Fruit fly (Drosophila melanogaster): Measurements from ENCODE around the gene CG8034.
A peak's percentile ranks its signal among the peaks of the same experiment; 100 is the strongest.

The CG8034 gene

DNA sequence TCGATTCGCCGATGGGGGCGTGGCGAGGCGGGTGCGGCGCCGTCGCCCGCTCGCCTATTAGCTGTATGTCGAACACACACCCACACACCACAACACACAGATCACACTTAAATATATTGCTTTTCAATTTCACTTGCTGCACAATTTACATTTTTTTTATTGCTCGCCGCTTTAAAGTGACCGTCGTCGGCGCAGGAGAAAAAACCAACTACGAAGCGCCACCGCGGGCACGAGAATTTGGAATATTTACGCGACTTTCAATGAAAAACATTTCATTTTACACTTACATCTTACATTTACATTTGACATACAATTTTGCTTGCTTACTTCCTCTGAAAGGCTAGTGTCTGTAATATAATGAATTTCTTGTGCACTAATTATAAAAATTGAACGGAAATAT lies 36.9 kb downstream of the CG8034 start, which contains the start of gene rictor:
Gene rictor (minus strand): TSS at position 170 of the 400 bp plus-strand sequence.
- TF ChIP-seq CG12768 (GFP tag; optimal IDR thresholded peaks at IDR 0.05), result no peak
- TF ChIP-seq Hr96 (GFP tag; optimal IDR thresholded peaks at IDR 0.05), result no peak
- no peak for TF ChIP-seq CG7101 (tag; optimal IDR thresholded peaks at IDR 0.05)
- TF ChIP-seq CG5204 (GFP tag; optimal IDR thresholded peaks at IDR 0.05), result no peak
- TF ChIP-seq CG14711 (tag; optimal IDR thresholded peaks at IDR 0.05), result no peak
- TF ChIP-seq cic (GFP tag; optimal IDR thresholded peaks at IDR 0.05), result no peak
- TF ChIP-seq ovo (GFP tag; optimal IDR thresholded peaks at IDR 0.05), result no peak
- TF ChIP-seq CG11617 (GFP tag; optimal IDR thresholded peaks at IDR 0.05), result no peak
- TF ChIP-seq Crg-1 (GFP tag; optimal IDR thresholded peaks at IDR 0.05), result no peak

DNA sequence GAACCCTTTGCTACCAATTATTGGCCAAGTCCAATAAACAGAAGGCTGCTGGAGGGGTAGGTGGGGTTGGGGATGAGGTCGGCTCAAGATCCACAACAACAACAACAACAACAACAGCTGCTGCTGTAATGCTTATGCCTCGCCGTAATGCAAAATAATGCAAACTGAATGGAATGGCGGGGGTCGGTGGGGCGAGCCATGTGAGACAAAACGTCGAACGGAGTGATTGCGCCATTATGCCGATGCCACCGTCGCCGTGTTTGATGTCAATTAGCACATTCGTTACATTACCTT lies 37.3 kb downstream of the CG8034 start:
- peak; percentile 48 for TF ChIP-seq ovo (GFP tag; optimal IDR thresholded peaks at IDR 0.05)
- TF ChIP-seq Crg-1 (GFP tag; optimal IDR thresholded peaks at IDR 0.05), result no peak
- no peak for TF ChIP-seq Clk (GFP tag; optimal IDR thresholded peaks at IDR 0.05)
- no peak for TF ChIP-seq Hr96 (GFP tag; optimal IDR thresholded peaks at IDR 0.05)
- TF ChIP-seq CG12768 (GFP tag; optimal IDR thresholded peaks at IDR 0.05), result no peak
- TF ChIP-seq Mnt (GFP tag; optimal IDR thresholded peaks at IDR 0.05), result peak; percentile 30
- peak; percentile 46 for TF ChIP-seq tj (GFP tag; optimal IDR thresholded peaks at IDR 0.05)
- TF ChIP-seq pad (GFP tag; optimal IDR thresholded peaks at IDR 0.05), result no peak

DNA sequence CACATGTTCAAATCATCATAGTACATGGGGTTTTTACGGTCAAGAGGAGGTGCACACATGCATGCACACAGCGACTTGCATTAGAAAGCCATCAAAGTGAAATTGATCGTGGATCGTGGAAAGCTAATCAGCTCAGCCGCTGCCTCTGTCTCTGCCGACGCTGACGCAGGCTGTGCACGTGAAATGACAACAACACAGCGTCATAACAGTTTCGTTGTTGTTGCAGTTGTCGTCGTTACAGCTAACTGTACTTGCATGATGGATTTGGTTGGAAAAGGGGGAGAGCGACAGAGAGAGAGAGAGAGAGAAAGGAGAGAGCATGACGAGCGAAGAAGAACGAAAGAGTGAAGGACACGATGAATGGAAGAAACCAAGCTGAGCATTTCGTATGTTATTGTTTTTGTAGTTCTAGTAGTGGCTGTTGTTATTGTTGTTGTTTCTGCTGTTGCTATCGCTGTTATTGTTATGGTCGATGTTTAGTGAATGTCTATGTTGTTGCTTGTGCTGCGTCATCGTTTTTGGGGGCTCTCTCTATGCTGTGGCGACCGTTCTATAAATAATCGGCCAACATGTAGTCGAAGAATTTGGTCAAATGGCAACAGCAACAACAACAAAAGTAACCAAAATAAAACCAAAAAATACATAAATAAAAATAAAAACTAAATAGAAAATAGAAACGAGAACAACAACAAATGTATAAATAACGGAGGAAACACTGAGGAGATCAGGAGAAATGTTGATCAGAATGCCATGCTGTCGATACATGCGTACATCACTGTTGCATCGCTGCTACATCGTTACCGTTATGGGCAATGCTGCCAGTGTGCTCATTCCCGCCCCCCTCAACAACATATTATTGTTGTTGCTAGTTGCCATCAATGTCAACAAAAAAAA lies 37.9 kb downstream of the CG8034 start:
- no peak for TF ChIP-seq Crg-1 (GFP tag; optimal IDR thresholded peaks at IDR 0.05)
- no peak for TF ChIP-seq CG5204 (GFP tag; optimal IDR thresholded peaks at IDR 0.05)
- peak; percentile 29 for TF ChIP-seq tj (GFP tag; optimal IDR thresholded peaks at IDR 0.05)
- peak; percentile 29 for TF ChIP-seq Mnt (GFP tag; optimal IDR thresholded peaks at IDR 0.05)
- TF ChIP-seq ovo (GFP tag; optimal IDR thresholded peaks at IDR 0.05), result peak; percentile 99
- peak; percentile 91 for TF ChIP-seq pad (GFP tag; optimal IDR thresholded peaks at IDR 0.05)
- TF ChIP-seq Clk (GFP tag; optimal IDR thresholded peaks at IDR 0.05), result no peak
- TF ChIP-seq CG11617 (GFP tag; optimal IDR thresholded peaks at IDR 0.05), result no peak
- TF ChIP-seq toe (GFP tag; optimal IDR thresholded peaks at IDR 0.05), result no peak
- peak; percentile 35 for TF ChIP-seq cic (GFP tag; optimal IDR thresholded peaks at IDR 0.05)
- no peak for TF ChIP-seq bab1 (GFP tag; optimal IDR thresholded peaks at IDR 0.05)
- TF ChIP-seq cnc (optimal IDR thresholded peaks at IDR 0.05), result peak; percentile 28 to 61

DNA sequence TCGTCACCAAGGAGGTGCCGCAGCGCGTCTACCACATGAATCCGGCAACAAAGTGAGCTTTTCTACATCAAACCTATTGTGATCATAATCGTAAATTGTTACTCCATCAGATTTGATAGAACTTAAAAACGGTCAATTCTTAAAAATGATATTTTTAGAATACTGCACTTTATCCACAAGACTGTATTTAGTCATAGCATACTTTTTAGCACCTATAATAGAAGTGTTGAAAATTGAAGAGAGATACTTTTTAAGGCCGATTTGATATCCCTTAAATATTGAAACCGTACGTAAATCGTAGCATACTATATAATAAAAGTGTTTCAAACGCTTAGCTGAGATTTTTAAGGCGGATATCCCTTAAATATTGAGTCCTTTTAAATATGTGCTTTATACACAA lies 47.8 kb downstream of the CG8034 start:
- TF ChIP-seq tj (GFP tag; optimal IDR thresholded peaks at IDR 0.05), result no peak
- TF ChIP-seq Crg-1 (GFP tag; optimal IDR thresholded peaks at IDR 0.05), result no peak
- TF ChIP-seq CG11617 (GFP tag; optimal IDR thresholded peaks at IDR 0.05), result no peak
- no peak for TF ChIP-seq CG1620 (GFP tag; optimal IDR thresholded peaks at IDR 0.05)
- TF ChIP-seq Hr96 (GFP tag; optimal IDR thresholded peaks at IDR 0.05), result no peak
- TF ChIP-seq bab1 (GFP tag; optimal IDR thresholded peaks at IDR 0.05), result no peak
- no peak for TF ChIP-seq CG7045 (GFP tag; optimal IDR thresholded peaks at IDR 0.05)
- no peak for TF ChIP-seq kay (GFP tag; ENCODE audit: borderline replicate concordance)
- no peak for TF ChIP-seq ovo (GFP tag; optimal IDR thresholded peaks at IDR 0.05)
- TF ChIP-seq CG7101 (tag; optimal IDR thresholded peaks at IDR 0.05), result no peak
- TF ChIP-seq CG5204 (GFP tag; optimal IDR thresholded peaks at IDR 0.05), result no peak

DNA sequence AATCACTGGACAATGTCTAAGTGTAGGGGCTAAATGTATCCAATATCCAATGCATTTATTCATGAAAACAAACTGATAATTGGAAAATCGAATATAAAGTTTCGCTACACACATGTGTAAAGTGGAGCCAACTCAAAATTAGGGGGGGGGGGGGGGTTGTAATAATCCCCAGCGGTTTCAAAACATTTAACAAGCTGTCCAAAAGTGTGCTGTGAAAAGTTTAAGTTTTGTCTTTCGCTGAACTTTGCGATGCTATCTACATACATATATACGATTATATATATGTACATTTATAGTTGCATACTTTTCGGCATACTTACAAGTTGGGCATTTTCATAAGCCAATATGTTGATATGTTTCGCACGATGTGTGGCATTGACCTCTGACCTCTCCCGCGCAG lies 48.6 kb downstream of the CG8034 start:
- TF ChIP-seq kay (GFP tag; ENCODE audit: borderline replicate concordance) (no peak), CG1620 (GFP tag; optimal IDR thresholded peaks at IDR 0.05) (no peak), bab1 (GFP tag; optimal IDR thresholded peaks at IDR 0.05) (no peak), Hr96 (GFP tag; optimal IDR thresholded peaks at IDR 0.05) (no peak), CG33017 (tag; optimal IDR thresholded peaks at IDR 0.05) (no peak), ovo (GFP tag; optimal IDR thresholded peaks at IDR 0.05) (no peak), tj (GFP tag; optimal IDR thresholded peaks at IDR 0.05) (no peak), CG7101 (tag; optimal IDR thresholded peaks at IDR 0.05) (no peak), CG11617 (GFP tag; optimal IDR thresholded peaks at IDR 0.05) (no peak), pad (GFP tag; optimal IDR thresholded peaks at IDR 0.05) (no peak), cnc (optimal IDR thresholded peaks at IDR 0.05) (no peak), cic (GFP tag; optimal IDR thresholded peaks at IDR 0.05) (no peak), CG12768 (GFP tag; optimal IDR thresholded peaks at IDR 0.05) (no peak), CG14711 (tag; optimal IDR thresholded peaks at IDR 0.05) (no peak), toe (GFP tag; optimal IDR thresholded peaks at IDR 0.05) (no peak), Clk (GFP tag; optimal IDR thresholded peaks at IDR 0.05) (no peak), CG5204 (GFP tag; optimal IDR thresholded peaks at IDR 0.05) (no peak)

DNA sequence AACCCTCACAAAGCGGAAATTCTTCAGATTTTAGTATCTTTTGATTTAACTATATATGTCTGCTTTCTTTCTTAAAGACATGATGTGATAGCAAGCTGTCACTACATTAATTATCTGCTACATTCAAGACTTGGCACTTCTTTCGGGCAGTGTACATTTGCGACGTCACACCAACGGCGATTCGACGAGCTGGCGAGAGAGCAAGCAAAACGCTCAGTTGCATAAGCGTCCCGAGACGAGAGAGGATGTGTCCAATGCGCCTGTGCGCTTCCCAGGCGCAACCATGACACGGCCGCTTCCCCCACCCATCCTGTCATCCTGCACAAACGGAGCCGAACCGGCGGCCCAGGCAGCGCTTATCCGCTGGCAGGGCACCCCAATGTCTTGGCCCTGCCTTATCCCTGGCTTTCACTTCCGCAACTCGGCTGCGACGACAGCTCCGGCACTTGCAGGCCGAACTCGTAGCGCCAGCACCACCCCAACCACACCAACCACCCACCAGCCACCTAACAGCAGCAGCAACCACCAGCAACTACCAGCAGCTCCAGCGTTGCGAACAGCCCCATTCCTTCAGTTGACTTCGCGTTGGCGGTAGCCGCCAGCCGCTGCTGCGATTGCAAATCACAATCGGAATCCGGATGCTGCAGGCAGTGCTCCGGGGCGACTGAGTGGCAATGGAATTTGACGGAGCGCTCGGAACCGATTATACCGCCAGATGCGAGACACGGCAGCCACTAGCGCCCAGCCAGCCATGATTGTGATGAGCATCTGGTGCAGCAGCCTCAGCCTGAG lies 49.3 kb downstream of the CG8034 start, which contains the start of gene Hs3st-B:
Gene Hs3st-B (plus strand): TSS at position 214 of the 792 bp plus-strand sequence.
- TF ChIP-seq CG5204 (GFP tag; optimal IDR thresholded peaks at IDR 0.05) (no peak), CG11617 (GFP tag; optimal IDR thresholded peaks at IDR 0.05) (no peak), Hr96 (GFP tag; optimal IDR thresholded peaks at IDR 0.05) (no peak), tj (GFP tag; optimal IDR thresholded peaks at IDR 0.05) (no peak), toe (GFP tag; optimal IDR thresholded peaks at IDR 0.05) (no peak), CG33017 (tag; optimal IDR thresholded peaks at IDR 0.05) (no peak), CG14711 (tag; optimal IDR thresholded peaks at IDR 0.05) (no peak), kay (GFP tag; ENCODE audit: borderline replicate concordance) (no peak), CG7045 (GFP tag; optimal IDR thresholded peaks at IDR 0.05) (no peak), CG7101 (tag; optimal IDR thresholded peaks at IDR 0.05) (no peak)
